Fruit fly (Drosophila melanogaster) whole organism, embryonic: ENCODE data around the gene Kua.

ENCODE experiments used
- Atf3 ChIP-seq: fragments of 200-800 bp; sonication (Bioruptor generic); optimal IDR thresholded peaks from 3 replicates; lab custom pipeline; 2016; ENCODE audit warnings: missing biosample characterization, missing genetic modification characterization
- B-H1 ChIP-seq: fragments of 200-800 bp; sonication (Bioruptor generic); IDR thresholded peaks from 3 replicates; pipeline ENCODE4 v1.3.6; 2022; ENCODE audit warnings: missing biosample characterization, missing genetic modification characterization
- CG10462 ChIP-seq: fragments of 200-800 bp; sonication (Bioruptor generic); optimal IDR thresholded peaks from 2 replicates; lab custom pipeline; 2016; ENCODE audit warnings: missing biosample characterization, missing genetic modification characterization
- CG10543 ChIP-seq: fragments of 200-800 bp; sonication (Bioruptor generic); optimal IDR thresholded peaks from 3 replicates; lab custom pipeline; 2017; ENCODE audit warnings: missing biosample characterization, mild to moderate bottlenecking, missing genetic modification characterization, moderate library complexity
- CG10565 ChIP-seq: fragments of 200-800 bp; sonication (Bioruptor generic); optimal IDR thresholded peaks from 3 replicates; lab custom pipeline; 2016; ENCODE audit warnings: missing biosample characterization, mild to moderate bottlenecking, missing genetic modification characterization
- CG10979 ChIP-seq: fragments of 200-800 bp; sonication (Bioruptor generic); optimal IDR thresholded peaks from 2 replicates; lab custom pipeline; 2018; ENCODE audit warnings: missing biosample characterization, mild to moderate bottlenecking, missing genetic modification characterization, moderate library complexity
- CG11723 ChIP-seq: fragments of 200-800 bp; sonication (Bioruptor generic); optimal IDR thresholded peaks from 2 replicates; lab custom pipeline; 2017; ENCODE audit warnings: missing biosample characterization, mild to moderate bottlenecking, missing genetic modification characterization
- CG12299 ChIP-seq: fragments of 200-800 bp; sonication (Bioruptor generic); optimal IDR thresholded peaks from 2 replicates; lab custom pipeline; 2018; ENCODE audit warnings: missing biosample characterization, mild to moderate bottlenecking, missing genetic modification characterization
- CG13624 ChIP-seq: fragments of 200-800 bp; sonication (Bioruptor generic); optimal IDR thresholded peaks from 2 replicates; lab custom pipeline; 2016; ENCODE audit warnings: missing biosample characterization, missing genetic modification characterization
- CG14050 ChIP-seq: fragments of 200-800 bp; sonication (Bioruptor generic); IDR thresholded peaks from 3 replicates; pipeline ENCODE4 v1.3.6; 2022; ENCODE audit warnings: missing biosample characterization, missing genetic modification characterization
- CG14710 ChIP-seq: fragments of 200-800 bp; sonication (Bioruptor generic); optimal IDR thresholded peaks from 3 replicates; lab custom pipeline; 2019; ENCODE audit warnings: missing biosample characterization, mild to moderate bottlenecking, missing genetic modification characterization, moderate library complexity
- CG1603 ChIP-seq: fragments of 200-800 bp; sonication (Bioruptor generic); optimal IDR thresholded peaks from 2 replicates; lab custom pipeline; 2019; ENCODE audit warnings: missing biosample characterization, mild to moderate bottlenecking, missing genetic modification characterization, moderate library complexity
- CG16815 ChIP-seq: fragments of 200-800 bp; sonication (Bioruptor generic); optimal IDR thresholded peaks from 3 replicates; lab custom pipeline; 2017; ENCODE audit warnings: missing biosample characterization, mild to moderate bottlenecking, missing genetic modification characterization
- CG31441 ChIP-seq: fragments of 200-800 bp; sonication (Bioruptor generic); IDR thresholded peaks from 2 replicates; pipeline ENCODE4 v1.3.6; 2022; ENCODE audit warnings: missing biosample characterization, missing genetic modification characterization
- CG3281 ChIP-seq: fragments of 200-800 bp; sonication (Bioruptor generic); optimal IDR thresholded peaks from 3 replicates; lab custom pipeline; 2017; ENCODE audit warnings: missing biosample characterization, mild to moderate bottlenecking, missing genetic modification characterization
- CG34376 ChIP-seq: fragments of 200-800 bp; sonication (Bioruptor generic); optimal IDR thresholded peaks from 2 replicates; lab custom pipeline; 2018; ENCODE audit warnings: missing biosample characterization, mild to moderate bottlenecking, missing genetic modification characterization
- CG42726 ChIP-seq: fragments of 200-800 bp; sonication (Bioruptor generic); IDR thresholded peaks from 2 replicates; pipeline ENCODE4 v1.3.6; 2022; ENCODE audit warnings: missing biosample characterization, missing genetic modification characterization; ENCODE audit not compliant: partially characterized antibody
- CG4282 ChIP-seq: fragments of 200-800 bp; sonication (Bioruptor generic); optimal IDR thresholded peaks from 2 replicates; lab custom pipeline; 2016; ENCODE audit warnings: missing biosample characterization, missing genetic modification characterization
- CG6813 ChIP-seq: fragments of 200-800 bp; sonication (Bioruptor generic); optimal IDR thresholded peaks from 2 replicates; lab custom pipeline; 2017; ENCODE audit warnings: missing biosample characterization, missing genetic modification characterization, mild to moderate bottlenecking, moderate library complexity, missing genetic modification reagents
- CG7987 ChIP-seq: fragments of 200-800 bp; sonication (Bioruptor generic); optimal IDR thresholded peaks from 2 replicates; lab custom pipeline; 2018; ENCODE audit warnings: missing biosample characterization, mild to moderate bottlenecking, missing genetic modification characterization, moderate library complexity
- Chrac-16 ChIP-seq: fragments of 200-800 bp; sonication (Bioruptor generic); optimal IDR thresholded peaks from 3 replicates; lab custom pipeline; 2016; ENCODE audit warnings: missing biosample characterization, missing genetic modification characterization
- Ets65A ChIP-seq: fragments of 200-800 bp; sonication (Bioruptor generic); peaks from one replicate; lab custom pipeline; 2016; ENCODE audit warnings: missing biosample characterization, missing genetic modification characterization
- Hr39 ChIP-seq: fragments of >200 bp; optimal IDR thresholded peaks from 2 replicates; lab custom pipeline; 2017
- Hr78 ChIP-seq, 2 experiments: fragments of 200-800 bp in 1 of 2; fragments of >200 bp in 1 of 2; sonication (Bioruptor generic) in 1 of 2; optimal IDR thresholded peaks; 2 replicates each; lab custom pipeline; 2017 to 2019; ENCODE audit warnings: missing biosample characterization in 2 of 2, missing genetic modification characterization in 2 of 2, mild to moderate bottlenecking in 1 of 2, moderate library complexity in 1 of 2
- Lhr ChIP-seq: fragments of 200-800 bp; sonication (Bioruptor generic); optimal IDR thresholded peaks from 3 replicates; lab custom pipeline; 2017; ENCODE audit warnings: mild to moderate bottlenecking, missing biosample characterization, missing genetic modification reagents, missing genetic modification characterization
- Lpt ChIP-seq: fragments of >200 bp; optimal IDR thresholded peaks from 2 replicates; lab custom pipeline; 2018; ENCODE audit warnings: missing biosample characterization, missing genetic modification characterization
- MESR4 ChIP-seq: fragments of 200-800 bp; sonication (Bioruptor generic); optimal IDR thresholded peaks from 2 replicates; lab custom pipeline; 2018; ENCODE audit warnings: missing biosample characterization, mild to moderate bottlenecking, missing genetic modification characterization, moderate library complexity
- Myb ChIP-seq: fragments of 200-800 bp; sonication (Bioruptor generic); optimal IDR thresholded peaks from 2 replicates; lab custom pipeline; 2016; ENCODE audit warnings: missing biosample characterization, missing genetic modification characterization
- Pdp1 ChIP-seq, 2 experiments: fragments of 200-800 bp; sonication (Bioruptor generic); optimal IDR thresholded peaks; 3 replicates each; lab custom pipeline; 2016; ENCODE audit warnings: missing biosample characterization in 2 of 2, missing genetic modification characterization in 2 of 2, mild to moderate bottlenecking in 1 of 2, moderate library complexity in 1 of 2
- Sin3A ChIP-seq: fragments of >200 bp; optimal IDR thresholded peaks from 2 replicates; lab custom pipeline; 2018
- Spps ChIP-seq: fragments of 200-800 bp; sonication (Bioruptor generic); optimal IDR thresholded peaks from 2 replicates; lab custom pipeline; 2018; ENCODE audit warnings: missing biosample characterization, mild to moderate bottlenecking, missing genetic modification characterization
- Sry-β ChIP-seq: fragments of 200-800 bp; sonication (Bioruptor generic); optimal IDR thresholded peaks from 2 replicates; lab custom pipeline; 2018; ENCODE audit warnings: missing biosample characterization, mild to moderate bottlenecking, missing genetic modification characterization, moderate library complexity
- Sry-δ ChIP-seq: fragments of 200-800 bp; sonication (Bioruptor generic); optimal IDR thresholded peaks from 2 replicates; lab custom pipeline; 2016; ENCODE audit warnings: missing biosample characterization, missing genetic modification characterization
- TFAM ChIP-seq: fragments of 200-800 bp; sonication (Bioruptor generic); optimal IDR thresholded peaks from 2 replicates; lab custom pipeline; 2017; ENCODE audit warnings: missing biosample characterization, missing genetic modification characterization, inconsistent platforms
- Usf ChIP-seq: fragments of 200-800 bp; sonication (Bioruptor generic); optimal IDR thresholded peaks from 2 replicates; lab custom pipeline; 2017; ENCODE audit warnings: missing genotype, missing biosample characterization, missing genetic modification characterization
- ase ChIP-seq: fragments of 200-800 bp; sonication (Bioruptor generic); IDR thresholded peaks from 3 replicates; pipeline ENCODE4 v1.3.6; 2022; ENCODE audit warnings: missing biosample characterization, missing genetic modification characterization
- br ChIP-seq: fragments of >200 bp; optimal IDR thresholded peaks from 2 replicates; lab custom pipeline; 2017
- bsh ChIP-seq, 2 experiments: fragments of 200-800 bp; sonication (Bioruptor generic); optimal IDR thresholded peaks; 2 replicates each; lab custom pipeline; 2017 to 2018; ENCODE audit warnings: mild to moderate bottlenecking in 2 of 2, missing biosample characterization in 2 of 2, missing genetic modification characterization in 2 of 2, moderate library complexity in 1 of 2
- ci ChIP-seq: fragments of 200-800 bp; sonication (Bioruptor generic); IDR thresholded peaks from 3 replicates; pipeline ENCODE4 v1.3.6; 2022; ENCODE audit warnings: missing biosample characterization, missing genetic modification characterization
- crp ChIP-seq, 2 experiments: fragments of 200-800 bp; sonication (Bioruptor generic); optimal IDR thresholded peaks; 2 replicates in 1 of 2; 3 replicates in 1 of 2; lab custom pipeline; 2017; ENCODE audit warnings: missing biosample characterization in 2 of 2, missing genetic modification characterization in 2 of 2, mild to moderate bottlenecking in 1 of 2, moderate library complexity in 1 of 2
- gfzf ChIP-seq: fragments of 200-800 bp; sonication (Bioruptor generic); optimal IDR thresholded peaks from 2 replicates; lab custom pipeline; 2016; ENCODE audit warnings: missing biosample characterization, mild to moderate bottlenecking, missing genetic modification characterization, moderate library complexity
- grau ChIP-seq: fragments of 200-800 bp; optimal IDR thresholded peaks from 3 replicates; lab custom pipeline; 2019; ENCODE audit warnings: missing biosample characterization, mild to moderate bottlenecking, missing genetic modification characterization, moderate library complexity
- gsb-n ChIP-seq: fragments of 200-800 bp; sonication (Bioruptor generic); optimal IDR thresholded peaks from 3 replicates; lab custom pipeline; 2018; ENCODE audit warnings: missing biosample characterization, mild to moderate bottlenecking, missing genetic modification characterization
- her ChIP-seq: fragments of 200-800 bp; sonication (Bioruptor generic); optimal IDR thresholded peaks from 2 replicates; lab custom pipeline; 2016; ENCODE audit warnings: missing biosample characterization, missing genetic modification characterization
- lilli ChIP-seq: fragments of 200-800 bp; sonication (Bioruptor generic); optimal IDR thresholded peaks from 3 replicates; lab custom pipeline; 2016; ENCODE audit warnings: missing biosample characterization, missing genetic modification characterization
- nerfin-1 ChIP-seq: fragments of 200-800 bp; sonication (Bioruptor generic); optimal IDR thresholded peaks from 3 replicates; lab custom pipeline; 2019; ENCODE audit warnings: missing biosample characterization, mild to moderate bottlenecking, missing genetic modification characterization, moderate library complexity
- oc ChIP-seq: fragments of 200-800 bp; sonication (Bioruptor generic); optimal IDR thresholded peaks from 2 replicates; lab custom pipeline; 2018; ENCODE audit warnings: missing biosample characterization, mild to moderate bottlenecking, missing genetic modification characterization, moderate library complexity
- peb ChIP-seq: fragments of 200-800 bp; sonication (Bioruptor generic); IDR thresholded peaks from 2 replicates; pipeline ENCODE4 v1.3.6; 2022; ENCODE audit warnings: missing biosample characterization, missing genetic modification characterization
- psq ChIP-seq: fragments of 200-800 bp; sonication (Bioruptor generic); optimal IDR thresholded peaks from 2 replicates; lab custom pipeline; 2017; ENCODE audit warnings: missing biosample characterization, missing genetic modification characterization
- tap ChIP-seq: fragments of 200-800 bp; optimal IDR thresholded peaks from 3 replicates; lab custom pipeline; 2019; ENCODE audit warnings: missing biosample characterization, mild to moderate bottlenecking, missing genetic modification characterization, moderate library complexity
- tin ChIP-seq: fragments of 200-800 bp; sonication (Bioruptor generic); optimal IDR thresholded peaks from 3 replicates; lab custom pipeline; 2016; ENCODE audit warnings: missing biosample characterization, missing genetic modification characterization
- unpg ChIP-seq: fragments of 200-800 bp; sonication (Bioruptor generic); optimal IDR thresholded peaks from 3 replicates; lab custom pipeline; 2018; ENCODE audit warnings: missing biosample characterization, mild to moderate bottlenecking, missing genetic modification characterization, moderate library complexity

Gene Kua

DNA sequence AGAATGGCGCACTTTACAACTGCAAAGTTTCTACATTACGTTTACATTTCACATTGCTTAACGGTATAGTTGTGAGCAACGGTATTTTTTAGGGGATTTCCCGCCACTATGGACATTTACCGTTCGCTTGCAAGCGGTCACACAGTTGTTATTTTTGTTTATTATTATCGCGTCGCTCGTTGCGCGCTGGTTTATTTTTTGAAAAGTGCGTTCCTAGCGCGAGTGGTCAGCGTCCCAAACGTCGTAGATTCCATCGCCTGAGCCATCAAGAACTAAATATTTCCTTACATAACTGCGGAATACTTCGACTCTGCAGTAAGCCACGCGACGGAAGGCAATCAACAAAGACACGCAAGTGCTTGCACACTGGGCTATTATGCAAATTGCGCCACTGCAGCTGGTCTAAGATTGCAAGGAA, 31.1 kb upstream of the Kua start, which contains the start of gene bwa (continued):
- TF ChIP-seq CG42726 (GFP tag; lab: Robert Waterston, UW) = 0 out of 2 replicates have a peak, but pooled peaks have one; percentile 53
- no peak for TF ChIP-seq CG16815
- TF ChIP-seq gfzf (GFP tag; lab: Kevin White, UChicago) = peak; percentile 96
- TF ChIP-seq Atf3 (GFP tag; lab: Kevin White, UChicago) = no peak
- TF ChIP-seq nerfin-1 = peak; percentile 51
- no peak for TF ChIP-seq her (GFP tag; lab: Kevin White, UChicago)
- no peak for TF ChIP-seq Hr78 (GFP tag; optimal IDR thresholded peaks at IDR 0.05; lab: Kevin White, UChicago)
- peak; percentile 86 for TF ChIP-seq Lhr (GFP tag; lab: Kevin White, UChicago)
- peak; percentile 60 for TF ChIP-seq CG1603 (tag; lab: Kevin White, UChicago)
- no peak for TF ChIP-seq Chrac-16 (GFP tag; lab: Kevin White, UChicago)
- no peak for TF ChIP-seq psq
- no peak for TF ChIP-seq Spps (tag; lab: Kevin White, UChicago)
- no peak for TF ChIP-seq lilli
- peak; percentile 10 for TF ChIP-seq CG3281
- peak; percentile 28 for TF ChIP-seq CG14710 (tag; lab: Kevin White, UChicago)
- no peak for TF ChIP-seq CG14050 (GFP tag; lab: Robert Waterston, UW)
- TF ChIP-seq gsb-n (tag; lab: Kevin White, UChicago) = no peak
- no peak for TF ChIP-seq Sry-β (GFP tag; lab: Kevin White, UChicago)
- TF ChIP-seq CG4282 (GFP tag; lab: Kevin White, UChicago) = no peak
- no peak for TF ChIP-seq grau (tag; lab: Kevin White, UChicago)
- no peak for TF ChIP-seq CG7987
- TF ChIP-seq MESR4 (GFP tag; lab: Kevin White, UChicago) = peak; percentile 52
- no peak for TF ChIP-seq Hr39
- TF ChIP-seq unpg (GFP tag; lab: Kevin White, UChicago) = no peak
- TF ChIP-seq CG11723 = peak; percentile 10
- peak; percentile 99 for TF ChIP-seq CG10462 (GFP tag; lab: Kevin White, UChicago)
- peak in 1 of 2 experiments; percentile 12 for TF ChIP-seq crp (GFP tag; optimal IDR thresholded peaks at IDR 0.05; lab: Kevin White, UChicago)
- TF ChIP-seq CG10565 (GFP tag; lab: Kevin White, UChicago) = no peak
- no peak for TF ChIP-seq oc (tag; lab: Kevin White, UChicago)
- no peak for TF ChIP-seq ase (GFP tag; lab: Robert Waterston, UW)
- TF ChIP-seq Usf (GFP tag; lab: Kevin White, UChicago) = no peak
- peak; percentile 27 for TF ChIP-seq Sry-δ (GFP tag; lab: Kevin White, UChicago)
- TF ChIP-seq br (lab: Kevin White, UChicago) = no peak
- no peak for TF ChIP-seq bsh (GFP tag; optimal IDR thresholded peaks at IDR 0.05; lab: Kevin White, UChicago)
- TF ChIP-seq CG10543 (GFP tag; lab: Kevin White, UChicago) = no peak
- no peak for TF ChIP-seq tin (GFP tag; lab: Kevin White, UChicago)
- peak; percentile 35 for TF ChIP-seq CG13624 (GFP tag; lab: Kevin White, UChicago)
- peak; percentile 49 for TF ChIP-seq Ets65A (GFP tag; lab: Kevin White, UChicago)
- no peak for TF ChIP-seq Sin3A (lab: Kevin White, UChicago)
- 0 out of 3 replicates have a peak, but pooled peaks have one; percentile 16 for TF ChIP-seq ci
- TF ChIP-seq Pdp1 (GFP tag; optimal IDR thresholded peaks at IDR 0.05; lab: Kevin White, UChicago) = peak in 1 of 2 experiments; percentile 78
- no peak for TF ChIP-seq CG10979
- TF ChIP-seq CG12299 = no peak
- TF ChIP-seq Lpt (GFP tag; lab: Kevin White, UChicago) = no peak
- TF ChIP-seq peb = no peak
- TF ChIP-seq TFAM (GFP tag; lab: Kevin White, UChicago) = no peak
- peak; percentile 10 for TF ChIP-seq CG34376 (GFP tag; lab: Kevin White, UChicago)
- TF ChIP-seq CG31441 = no peak
- peak; percentile 64 for TF ChIP-seq Myb
- no peak for TF ChIP-seq tap (tag; lab: Kevin White, UChicago)
- no peak for TF ChIP-seq CG6813
- TF ChIP-seq B-H1 (GFP tag; lab: Robert Waterston, UW) = no peak
